Worm (Caenorhabditis elegans) whole organism, L3 larva: ENCODE results near the gene C18B2.2.

Experiments used
- elt-1 ChIP-seq: fragments of 150-350 bp; optimal IDR thresholded peaks from 2 replicates; lab custom pipeline; 2014; ENCODE audit warnings: missing biosample characterization, missing genetic modification characterization
- eor-1 ChIP-seq, 2 experiments: fragments of 150-350 bp; optimal IDR thresholded peaks; 2 replicates each; lab custom pipeline; 2014 to 2018; ENCODE audit warnings: missing biosample characterization in 2 of 2, missing genetic modification characterization in 2 of 2

DNA sequence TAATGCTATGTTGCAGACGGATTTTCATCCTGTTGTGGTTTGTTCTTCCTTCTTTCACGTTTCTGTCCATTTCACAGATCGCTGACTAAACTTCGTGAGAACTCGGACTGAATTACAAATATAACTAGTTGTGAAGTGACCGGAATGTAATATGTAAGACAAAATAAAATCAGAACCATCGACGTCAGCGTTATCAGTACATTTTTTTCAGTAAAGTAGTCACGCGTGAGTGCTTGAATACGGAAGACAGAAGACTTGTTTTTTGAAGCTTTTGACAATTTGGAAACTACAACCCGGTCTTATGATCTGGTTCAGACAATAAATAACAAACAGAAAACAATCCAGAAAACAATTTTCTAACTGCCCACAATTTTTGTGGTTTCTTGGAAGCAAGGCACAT lies 41.4 kb upstream of the C18B2.2 start:
- no peak for TF ChIP-seq eor-1 (tag; optimal IDR thresholded peaks at IDR 0.05; lab: Kevin White, UChicago)
- TF ChIP-seq elt-1 (tag; lab: Kevin White, UChicago): no peak
